Fruit fly (Drosophila melanogaster) whole organism, wandering third instar larva: ENCODE data around the gene Sec61alpha.

Experiments used
- Abd-B ChIP-seq: fragments of >200 bp; optimal IDR thresholded peaks from 2 replicates; lab custom pipeline; 2017; ENCODE audit warnings: missing biosample characterization, missing genetic modification characterization
- CG32264 ChIP-seq: fragments of 200-800 bp; sonication (Bioruptor generic); optimal IDR thresholded peaks from 2 replicates; lab custom pipeline; 2016; ENCODE audit warnings: missing biosample characterization, missing genetic modification characterization
- CG9705 ChIP-seq: fragments of 200-800 bp; sonication (Bioruptor generic); optimal IDR thresholded peaks from 2 replicates; lab custom pipeline; 2018; ENCODE audit warnings: missing biosample characterization, mild to moderate bottlenecking, missing genetic modification characterization
- CrebA ChIP-seq: fragments of 200-800 bp; sonication (Bioruptor generic); optimal IDR thresholded peaks from 2 replicates; lab custom pipeline; 2016; ENCODE audit warnings: missing biosample characterization, mild to moderate bottlenecking, missing genetic modification characterization, borderline replicate concordance
- Dfd ChIP-seq: fragments of >200 bp; optimal IDR thresholded peaks from 2 replicates; lab custom pipeline; 2017; ENCODE audit warnings: missing biosample characterization, missing genetic modification characterization
- Dif ChIP-seq: fragments of 200-275, 200-300 bp; sonication (Bioruptor generic); optimal IDR thresholded peaks from 2 replicates; lab custom pipeline; 2018; ENCODE audit warnings: missing biosample characterization, missing genetic modification characterization; ENCODE audit not compliant: partially characterized antibody
- GATAd ChIP-seq: sonication (Bioruptor generic); optimal IDR thresholded peaks from 2 replicates; lab custom pipeline; 2016; ENCODE audit warnings: missing biosample characterization, missing genetic modification characterization
- HLH106 ChIP-seq: fragments of 200-800 bp; optimal IDR thresholded peaks from 3 replicates; lab custom pipeline; 2019; ENCODE audit warnings: missing biosample characterization, mild to moderate bottlenecking, missing genetic modification characterization, moderate library complexity
- Hnf4 ChIP-seq: fragments of 200-800 bp; sonication (Bioruptor generic); optimal IDR thresholded peaks from 2 replicates; lab custom pipeline; 2016; ENCODE audit warnings: missing biosample characterization, mild to moderate bottlenecking, missing genetic modification characterization
- Hr78 ChIP-seq: fragments of >200 bp; optimal IDR thresholded peaks from 2 replicates; lab custom pipeline; 2017; ENCODE audit warnings: missing biosample characterization, missing genetic modification characterization
- Hr83 ChIP-seq: fragments of 200-300 bp; sonication (Bioruptor generic); optimal IDR thresholded peaks from 2 replicates; lab custom pipeline; 2016; ENCODE audit warnings: missing biosample characterization, mild to moderate bottlenecking, missing genetic modification characterization, moderate library complexity; ENCODE audit not compliant: poor library complexity, severe bottlenecking
- Jra ChIP-seq: sonication (Bioruptor generic); optimal IDR thresholded peaks from 2 replicates; lab custom pipeline; 2016; ENCODE audit warnings: missing biosample characterization, missing genetic modification characterization
- Mio ChIP-seq: sonication (Bioruptor generic); optimal IDR thresholded peaks from 2 replicates; lab custom pipeline; 2016; ENCODE audit warnings: missing biosample characterization, missing genetic modification characterization
- Myc ChIP-seq: fragments of >200 bp; optimal IDR thresholded peaks from 2 replicates; lab custom pipeline; 2017
- N ChIP-seq: fragments of >200 bp; optimal IDR thresholded peaks from 2 replicates; lab custom pipeline; 2018; ENCODE audit warnings: missing biosample characterization, missing external identifiers, missing genetic modification characterization
- OdsH ChIP-seq: fragments of 200-800 bp; sonication (Bioruptor generic); optimal IDR thresholded peaks from 2 replicates; lab custom pipeline; 2016; ENCODE audit warnings: missing biosample characterization, mild to moderate bottlenecking, missing genetic modification characterization
- Rel ChIP-seq, 2 experiments: fragments of 200-800 bp; sonication (Bioruptor generic) in 1 of 2; optimal IDR thresholded peaks; 2 replicates in 1 of 2; 3 replicates in 1 of 2; lab custom pipeline; 2016 to 2019; ENCODE audit warnings: mild to moderate bottlenecking in 2 of 2, missing biosample characterization in 2 of 2, missing genetic modification characterization in 2 of 2, moderate library complexity in 1 of 2
- Sp1 ChIP-seq: fragments of 200-800 bp; sonication (Bioruptor generic); optimal IDR thresholded peaks from 3 replicates; lab custom pipeline; 2019; ENCODE audit warnings: missing biosample characterization, mild to moderate bottlenecking, missing genetic modification characterization, moderate library complexity
- Vsx2 ChIP-seq: fragments of 200-300, 225-300 bp; sonication (Bioruptor generic); optimal IDR thresholded peaks from 2 replicates; lab custom pipeline; 2018; ENCODE audit warnings: missing biosample characterization, missing genetic modification characterization; ENCODE audit not compliant: partially characterized antibody
- br ChIP-seq: fragments of 200-800 bp; sonication (Bioruptor generic); optimal IDR thresholded peaks from 2 replicates; lab custom pipeline; 2016; ENCODE audit warnings: missing biosample characterization, missing genetic modification characterization
- brk ChIP-seq: fragments of 200-800 bp; sonication (Bioruptor generic); optimal IDR thresholded peaks from 2 replicates; lab custom pipeline; 2016; ENCODE audit warnings: missing biosample characterization, mild to moderate bottlenecking, missing genetic modification characterization
- dl ChIP-seq, 2 experiments: fragments of 175-275, 200-275 bp in 1 of 2; fragments of 200-275 bp in 1 of 2; sonication (Bioruptor generic); optimal IDR thresholded peaks; lab custom pipeline; 2018; ENCODE audit warnings: mild to moderate bottlenecking in 2 of 2, missing biosample characterization in 2 of 2, missing genetic modification characterization in 2 of 2, moderate library complexity in 2 of 2; ENCODE audit not compliant: partially characterized antibody in 2 of 2, insufficient read depth in 1 of 2
- dmrt93B ChIP-seq: fragments of 200-800 bp; sonication (Bioruptor generic); optimal IDR thresholded peaks from 2 replicates; lab custom pipeline; 2018; ENCODE audit warnings: missing biosample characterization, mild to moderate bottlenecking, missing genetic modification characterization
- dsf ChIP-seq: sonication (Bioruptor generic); optimal IDR thresholded peaks from 2 replicates; lab custom pipeline; 2016; ENCODE audit warnings: missing biosample characterization, missing genetic modification characterization, borderline replicate concordance
- ey ChIP-seq: fragments of 200-800 bp; sonication (Bioruptor generic); optimal IDR thresholded peaks from 2 replicates; lab custom pipeline; 2016; ENCODE audit warnings: missing biosample characterization, missing genetic modification characterization
- foxo ChIP-seq, 2 experiments: fragments of 200-800 bp; sonication (Bioruptor generic); optimal IDR thresholded peaks; 2 replicates in 1 of 2; 3 replicates in 1 of 2; lab custom pipeline; 2016 to 2017; ENCODE audit warnings: missing biosample characterization in 2 of 2, missing genetic modification characterization in 2 of 2
- fru ChIP-seq: fragments of 200-800 bp; sonication (Bioruptor generic); optimal IDR thresholded peaks from 3 replicates; lab custom pipeline; 2016; ENCODE audit warnings: missing biosample characterization, mild to moderate bottlenecking, missing genetic modification characterization
- h ChIP-seq: fragments of 200-800 bp; sonication (Bioruptor generic); optimal IDR thresholded peaks from 3 replicates; lab custom pipeline; 2016; ENCODE audit warnings: missing biosample characterization, mild to moderate bottlenecking, missing genetic modification characterization
- jim ChIP-seq: fragments of 175-275, 200-325 bp; sonication (Bioruptor generic); optimal IDR thresholded peaks from 2 replicates; lab custom pipeline; 2016; ENCODE audit warnings: missing biosample characterization, mild to moderate bottlenecking, missing genetic modification characterization
- lola ChIP-seq: fragments of >200 bp; optimal IDR thresholded peaks from 2 replicates; lab custom pipeline; 2017; ENCODE audit warnings: missing biosample characterization, missing genetic modification characterization
- pan ChIP-seq: fragments of >200 bp; optimal IDR thresholded peaks from 2 replicates; lab custom pipeline; 2017
- psq ChIP-seq: fragments of 200-800 bp; sonication (Bioruptor generic); optimal IDR thresholded peaks from 3 replicates; lab custom pipeline; 2017; ENCODE audit warnings: missing biosample characterization, mild to moderate bottlenecking, missing genetic modification characterization, moderate library complexity
- rgr ChIP-seq: fragments of 200-800 bp; sonication (Bioruptor generic); optimal IDR thresholded peaks from 3 replicates; lab custom pipeline; 2016; ENCODE audit warnings: missing biosample characterization, mild to moderate bottlenecking, missing genetic modification characterization
- sage ChIP-seq: fragments of 200-800 bp; sonication (Bioruptor generic); optimal IDR thresholded peaks from 2 replicates; lab custom pipeline; 2016; ENCODE audit warnings: missing biosample characterization, mild to moderate bottlenecking, missing genetic modification characterization
- sv ChIP-seq: fragments of 200-800 bp; sonication (Bioruptor generic); optimal IDR thresholded peaks from 3 replicates; lab custom pipeline; 2016; ENCODE audit warnings: missing biosample characterization, missing genetic modification characterization
- tai ChIP-seq: sonication (Bioruptor generic); optimal IDR thresholded peaks from 2 replicates; lab custom pipeline; 2016; ENCODE audit warnings: missing biosample characterization, missing genetic modification characterization
- usp ChIP-seq: fragments of >200 bp; optimal IDR thresholded peaks from 2 replicates; lab custom pipeline; 2017; ENCODE audit warnings: missing biosample characterization, missing genetic modification characterization
- woc ChIP-seq: sonication (Bioruptor generic); optimal IDR thresholded peaks from 2 replicates; lab custom pipeline; 2016; ENCODE audit warnings: missing biosample characterization, mild to moderate bottlenecking, missing genetic modification characterization

The Sec61alpha gene

dm6 chr2L:6461497-6461896, 18.9 kb downstream of the Sec61alpha start:
- no peak for TF ChIP-seq jim (GFP tag; lab: Kevin White, UChicago)
- TF ChIP-seq psq (GFP tag; lab: Kevin White, UChicago): peak; percentile 20
- no peak for TF ChIP-seq dsf (GFP tag; lab: Kevin White, UChicago)
- TF ChIP-seq Myc: no peak
- peak; percentile 69 for TF ChIP-seq OdsH (GFP tag; lab: Kevin White, UChicago)
- TF ChIP-seq sv (GFP tag; lab: Kevin White, UChicago): no peak
- no peak for TF ChIP-seq Vsx2 (GFP tag; lab: Kevin White, UChicago)
- peak; percentile 17 for TF ChIP-seq CG9705 (GFP tag; lab: Kevin White, UChicago)
- peak; percentile 71 for TF ChIP-seq br
- no peak for TF ChIP-seq usp (GFP tag; lab: Kevin White, UChicago)
- no peak for TF ChIP-seq Jra (GFP tag; lab: Kevin White, UChicago)
- peak; percentile 97 for TF ChIP-seq Hr83 (GFP tag; lab: Kevin White, UChicago)
- peak; percentile 42 for TF ChIP-seq HLH106 (tag; lab: Kevin White, UChicago)
- peak; percentile 88 for TF ChIP-seq h (GFP tag; lab: Kevin White, UChicago)
- TF ChIP-seq tai: no peak
- no peak for TF ChIP-seq pan
- peak; percentile 17 for TF ChIP-seq woc (GFP tag; lab: Kevin White, UChicago)
- no peak for TF ChIP-seq Hr78 (GFP tag; lab: Kevin White, UChicago)
- no peak for TF ChIP-seq Abd-B (GFP tag; lab: Kevin White, UChicago)
- peak; percentile 87 for TF ChIP-seq rgr
- TF ChIP-seq CrebA (GFP tag; lab: Kevin White, UChicago): no peak
- TF ChIP-seq Mio (GFP tag; lab: Kevin White, UChicago): no peak
- no peak for TF ChIP-seq dl (GFP tag; optimal IDR thresholded peaks at IDR 0.05; lab: Kevin White, UChicago; ENCODE audit: insufficient read depth in 1 of 2, partially characterized antibody in 2 of 2)
- no peak for TF ChIP-seq ey (GFP tag; lab: Kevin White, UChicago)
- peak; percentile 65 for TF ChIP-seq fru (GFP tag; lab: Kevin White, UChicago)
- TF ChIP-seq sage (GFP tag; lab: Kevin White, UChicago): no peak
- peak; percentile 62 for TF ChIP-seq Sp1 (GFP tag; lab: Kevin White, UChicago)
- peak; percentile 12 for TF ChIP-seq dmrt93B (GFP tag; lab: Kevin White, UChicago)
- TF ChIP-seq Hnf4: peak; percentile 61
- no peak for TF ChIP-seq brk
- no peak for TF ChIP-seq Rel (GFP tag; optimal IDR thresholded peaks at IDR 0.05; lab: Kevin White, UChicago)
- TF ChIP-seq Rel (tag; optimal IDR thresholded peaks at IDR 0.05; lab: Kevin White, UChicago): peak; percentile 22
- no peak for TF ChIP-seq N
- peak in 1 of 2 experiments; percentile 67 for TF ChIP-seq foxo (GFP tag; optimal IDR thresholded peaks at IDR 0.05; lab: Kevin White, UChicago)
- TF ChIP-seq CG32264 (GFP tag; lab: Kevin White, UChicago): peak; percentile 52
- no peak for TF ChIP-seq lola (GFP tag; lab: Kevin White, UChicago)
- no peak for TF ChIP-seq GATAd
- no peak for TF ChIP-seq Dfd
- no peak for TF ChIP-seq Dif (GFP tag; lab: Kevin White, UChicago)
- TF ChIP-seq, all 38 proteins: peak for 16

DNA sequence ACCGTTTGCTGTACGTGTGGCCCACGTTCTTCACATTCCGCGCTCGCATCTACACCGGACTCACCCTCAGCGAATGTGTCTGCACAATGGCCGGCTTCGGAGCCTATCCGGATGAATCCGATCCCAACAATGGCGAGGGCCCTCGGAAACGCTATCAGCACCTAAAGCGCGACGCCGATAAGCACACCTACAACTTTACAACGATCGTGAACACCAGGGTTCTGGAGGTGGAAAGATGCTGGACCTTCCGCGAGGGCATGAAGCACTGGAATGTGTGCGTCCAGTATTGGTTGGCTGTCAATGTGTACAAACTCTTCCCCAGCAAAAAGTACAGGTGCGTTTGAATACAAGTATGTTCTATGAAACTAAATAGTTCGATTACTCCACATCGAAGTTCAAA, 22.8 kb downstream of the Sec61alpha start:
- TF ChIP-seq GATAd: no peak
- no peak for TF ChIP-seq Rel (GFP tag; optimal IDR thresholded peaks at IDR 0.05; lab: Kevin White, UChicago)
- peak; percentile 5 for TF ChIP-seq Rel (tag; optimal IDR thresholded peaks at IDR 0.05; lab: Kevin White, UChicago)
- no peak for TF ChIP-seq psq (GFP tag; lab: Kevin White, UChicago)
- TF ChIP-seq ey (GFP tag; lab: Kevin White, UChicago): no peak
